Worm (Caenorhabditis elegans) whole organism, L2 larva: ENCODE results near the gene scl-3.

Experiments used
- R02D3.7 ChIP-seq: fragments of 150-350 bp; optimal IDR thresholded peaks from 2 replicates; lab custom pipeline; 2014; ENCODE audit warnings: missing biosample characterization, missing genetic modification characterization
- alr-1 ChIP-seq: fragments of 150-350 bp; optimal IDR thresholded peaks from 2 replicates; lab custom pipeline; 2014; ENCODE audit warnings: missing biosample characterization, missing genetic modification characterization
- aly-2 ChIP-seq: fragments of 150-350 bp; optimal IDR thresholded peaks from 2 replicates; lab custom pipeline; 2014; ENCODE audit warnings: missing biosample characterization, missing genetic modification characterization
- ceh-82 ChIP-seq: fragments of 150-350 bp; optimal IDR thresholded peaks from 2 replicates; lab custom pipeline; 2014; ENCODE audit warnings: missing biosample characterization, missing genetic modification characterization
- crh-2 ChIP-seq: sonication (generic microtip); optimal IDR thresholded peaks from 2 replicates; lab custom pipeline; 2017; ENCODE audit warnings: missing biosample characterization, missing genetic modification characterization
- fos-1 ChIP-seq: fragments of 150-350 bp; optimal IDR thresholded peaks from 2 replicates; lab custom pipeline; 2014; ENCODE audit warnings: missing biosample characterization, missing genetic modification characterization
- lsy-2 ChIP-seq, 2 experiments: fragments of 150-350 bp in 1 of 2; sonication (generic microtip) in 1 of 2; optimal IDR thresholded peaks; 2 replicates each; lab custom pipeline; 2014 to 2017; ENCODE audit warnings: missing biosample characterization in 2 of 2, missing genetic modification characterization in 2 of 2
- mdl-1 ChIP-seq, 2 experiments: fragments of 150-350 bp in 1 of 2; sonication (generic microtip) in 1 of 2; optimal IDR thresholded peaks; 2 replicates each; lab custom pipeline; 2017; ENCODE audit warnings: missing biosample characterization in 2 of 2, missing genetic modification characterization in 2 of 2
- nhr-237 ChIP-seq: fragments of 150-350 bp; optimal IDR thresholded peaks from 2 replicates; lab custom pipeline; 2014; ENCODE audit warnings: missing biosample characterization, missing genetic modification characterization
- sma-9 ChIP-seq, 2 experiments: fragments of 150-350 bp in 1 of 2; sonication (generic microtip) in 1 of 2; optimal IDR thresholded peaks; 2 replicates each; lab custom pipeline; 2014 to 2016; ENCODE audit warnings: missing genetic modification characterization in 2 of 2, mild to moderate bottlenecking in 1 of 2, missing biosample characterization in 1 of 2, missing compliant biosample characterization in 1 of 2, missing genetic modification reagents in 1 of 2, moderate library complexity in 1 of 2
- unc-39 ChIP-seq: fragments of 150-350 bp; optimal IDR thresholded peaks from 2 replicates; lab custom pipeline; 2014; ENCODE audit warnings: missing biosample characterization, missing genetic modification characterization
- unc-62 ChIP-seq: fragments of 150-350 bp; optimal IDR thresholded peaks from 2 replicates; lab custom pipeline; 2014; ENCODE audit warnings: missing biosample characterization, missing genetic modification reagents, missing genetic modification characterization
- zag-1 ChIP-seq: fragments of 150-350 bp; optimal IDR thresholded peaks from 2 replicates; lab custom pipeline; 2014; ENCODE audit warnings: missing biosample characterization, missing genetic modification characterization
- ztf-4 ChIP-seq: fragments of 150-350 bp; optimal IDR thresholded peaks from 2 replicates; lab custom pipeline; 2014; ENCODE audit warnings: missing biosample characterization, missing genetic modification characterization

DNA sequence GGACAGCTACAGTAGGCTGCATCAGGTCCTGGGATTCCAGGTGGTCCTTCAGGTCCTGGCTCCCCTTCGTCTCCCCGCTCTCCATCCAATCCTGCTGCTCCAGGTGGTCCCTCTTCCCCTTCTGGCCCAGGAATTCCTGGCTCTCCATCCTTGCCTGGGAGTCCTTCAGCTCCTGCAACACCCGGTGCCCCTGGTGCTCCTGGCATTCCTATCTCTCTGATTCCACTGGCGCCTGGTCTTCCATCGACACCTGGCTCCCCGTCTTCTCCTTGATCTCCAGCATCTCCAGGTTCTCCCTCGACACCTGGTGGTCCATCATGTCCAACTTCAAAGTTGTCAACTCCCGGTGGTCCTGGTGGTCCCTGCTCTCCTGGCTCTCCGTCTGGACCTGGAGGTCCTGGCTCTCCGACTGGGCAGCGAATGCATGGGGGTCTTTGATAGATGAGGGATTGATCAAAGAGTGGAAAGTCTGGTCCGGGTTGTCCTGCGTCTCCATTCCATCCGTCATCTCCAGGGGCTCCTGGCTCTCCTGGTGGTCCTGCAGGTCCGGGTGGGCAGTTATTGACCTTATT, 30.4 kb downstream of the scl-3 start:
- no peak for TF ChIP-seq zag-1 (tag; lab: Kevin White, UChicago)
- TF ChIP-seq unc-39 (tag; lab: Kevin White, UChicago): no peak
- TF ChIP-seq mdl-1 (tag; optimal IDR thresholded peaks at IDR 0.05; lab: Kevin White, UChicago): no peak
- no peak for TF ChIP-seq R02D3.7
- no peak for TF ChIP-seq nhr-237 (tag; lab: Kevin White, UChicago)
- TF ChIP-seq fos-1 (tag; lab: Kevin White, UChicago): no peak
- TF ChIP-seq alr-1: no peak
- no peak for TF ChIP-seq ceh-82 (tag; lab: Kevin White, UChicago)
- no peak for TF ChIP-seq aly-2 (tag; lab: Kevin White, UChicago)
- TF ChIP-seq lsy-2 (tag; optimal IDR thresholded peaks at IDR 0.05; lab: Kevin White, UChicago): no peak
- TF ChIP-seq ztf-4 (tag; lab: Kevin White, UChicago): no peak
- no peak for TF ChIP-seq sma-9 (GFP tag; optimal IDR thresholded peaks at IDR 0.05; lab: Kevin White, UChicago)
- no peak for TF ChIP-seq sma-9 (tag; optimal IDR thresholded peaks at IDR 0.05; lab: Kevin White, UChicago)
- no peak for TF ChIP-seq unc-62
- TF ChIP-seq crh-2: no peak
